Worm (Caenorhabditis elegans) whole organism, L1 larva: ENCODE results near the gene Y69H2.9.
A peak's percentile ranks its signal among the peaks of the same experiment; 100 is the strongest.

ENCODE experiments used
- F16B12.6 ChIP-seq: fragments of 150-350 bp; optimal IDR thresholded peaks from 2 replicates; lab custom pipeline; 2014; ENCODE audit warnings: missing biosample characterization, missing genetic modification characterization
- alr-1 ChIP-seq: fragments of 200-800 bp; sonication (Bioruptor generic); optimal IDR thresholded peaks from 2 replicates; lab custom pipeline; 2018; ENCODE audit warnings: borderline replicate concordance, mild to moderate bottlenecking, missing genetic modification characterization, missing compliant biosample characterization
- aly-2 ChIP-seq: fragments of 150-350 bp; optimal IDR thresholded peaks from 2 replicates; lab custom pipeline; 2014; ENCODE audit warnings: missing biosample characterization, missing genetic modification characterization
- ceh-8 ChIP-seq: fragments of 200-800 bp; sonication (Bioruptor generic); optimal IDR thresholded peaks from 2 replicates; lab custom pipeline; 2018; ENCODE audit warnings: mild to moderate bottlenecking, missing genetic modification characterization, moderate library complexity, missing compliant biosample characterization
- ceh-82 ChIP-seq, 3 experiments: fragments of 150-350 bp in 1 of 3; sonication (generic microtip) in 2 of 3; optimal IDR thresholded peaks; 2 replicates each; lab custom pipeline; 2014 to 2017; ENCODE audit warnings: missing biosample characterization in 3 of 3, missing genetic modification characterization in 3 of 3
- ces-1 ChIP-seq: fragments of 150-350 bp; optimal IDR thresholded peaks from 2 replicates; lab custom pipeline; 2014; ENCODE audit warnings: missing biosample characterization, missing genetic modification reagents, missing genetic modification characterization
- dsc-1 ChIP-seq: sonication (generic microtip); optimal IDR thresholded peaks from 2 replicates; lab custom pipeline; 2016; ENCODE audit warnings: mild to moderate bottlenecking, missing genetic modification characterization, missing compliant biosample characterization
- efl-1 ChIP-seq, 4 experiments: fragments of 150-350 bp; optimal IDR thresholded peaks in 3 of 4; peaks in 1 of 4; 1 replicate in 1 of 4; 2 replicates in 3 of 4; lab custom pipeline; 2014; ENCODE audit warnings: missing biosample characterization in 2 of 4, missing genetic modification characterization in 2 of 4, missing genetic modification reagents in 2 of 4
- egl-27 ChIP-seq, 2 experiments: fragments of 150-350 bp in 1 of 2; sonication (generic microtip); optimal IDR thresholded peaks; 3 replicates each; lab custom pipeline; 2017 to 2018; ENCODE audit warnings: missing biosample characterization in 2 of 2, missing genetic modification characterization in 2 of 2, missing genetic modification reagents in 2 of 2
- elt-2 ChIP-seq: sonication (generic microtip); optimal IDR thresholded peaks from 2 replicates; lab custom pipeline; 2016; ENCODE audit warnings: missing genetic modification characterization, mild to moderate bottlenecking, inconsistent platforms, missing compliant biosample characterization, missing genetic modification reagents
- elt-3 ChIP-seq, 6 experiments: fragments of 150-350 bp in 1 of 6; sonication (generic microtip); optimal IDR thresholded peaks; 2 replicates each; lab custom pipeline; 2017 to 2018; ENCODE audit warnings: missing biosample characterization in 6 of 6, missing genetic modification characterization in 6 of 6, inconsistent platforms in 1 of 6
- fkh-4 ChIP-seq: sonication (generic microtip); optimal IDR thresholded peaks from 2 replicates; lab custom pipeline; 2016; ENCODE audit warnings: missing compliant biosample characterization, missing genetic modification characterization, borderline replicate concordance
- hlh-4 ChIP-seq: sonication (generic microtip); optimal IDR thresholded peaks from 2 replicates; lab custom pipeline; 2016; ENCODE audit warnings: mild to moderate bottlenecking, missing genetic modification characterization, missing compliant biosample characterization
- hpl-2 ChIP-seq: fragments of 150-350 bp; optimal IDR thresholded peaks from 2 replicates; lab custom pipeline; 2014; ENCODE audit warnings: missing biosample characterization, missing genetic modification reagents, missing genetic modification characterization
- irx-1 ChIP-seq: sonication (generic microtip); optimal IDR thresholded peaks from 2 replicates; lab custom pipeline; 2016; ENCODE audit warnings: missing genetic modification characterization, missing compliant biosample characterization
- jun-1 ChIP-seq: fragments of 150-350 bp; optimal IDR thresholded peaks from 2 replicates; lab custom pipeline; 2014; ENCODE audit warnings: missing biosample characterization, missing genetic modification reagents, missing genetic modification characterization
- lin-15B ChIP-seq: fragments of 150-350 bp; sonication (generic microtip); optimal IDR thresholded peaks from 3 replicates; lab custom pipeline; 2014; ENCODE audit warnings: missing biosample characterization, missing genetic modification characterization
- lin-35 ChIP-seq, 2 experiments: fragments of 150-350 bp; optimal IDR thresholded peaks; 2 replicates each; lab custom pipeline; 2014; ENCODE audit warnings: missing biosample characterization in 2 of 2, missing genetic modification characterization in 2 of 2, missing genetic modification reagents in 2 of 2
- lin-39 ChIP-seq: fragments of 150-350 bp; optimal IDR thresholded peaks from 2 replicates; lab custom pipeline; 2014; ENCODE audit warnings: missing biosample characterization, missing genetic modification reagents, missing genetic modification characterization
- lir-3 ChIP-seq: sonication (generic microtip); optimal IDR thresholded peaks from 2 replicates; lab custom pipeline; 2016; ENCODE audit warnings: mild to moderate bottlenecking, missing genetic modification characterization, moderate library complexity, missing compliant biosample characterization; ENCODE audit not compliant: poor library complexity
- lsy-2 ChIP-seq, 2 experiments: fragments of 150-350 bp; optimal IDR thresholded peaks; 2 replicates each; lab custom pipeline; 2014; ENCODE audit warnings: missing biosample characterization in 2 of 2, missing genetic modification characterization in 2 of 2
- mep-1 ChIP-seq: fragments of 150-350 bp; optimal IDR thresholded peaks from 2 replicates; lab custom pipeline; 2014; ENCODE audit warnings: missing biosample characterization, missing genetic modification characterization
- nhr-19 ChIP-seq: fragments of 200-800 bp; sonication (Bioruptor generic); conservative IDR thresholded peaks from 2 replicates; pipeline ENCODE4 v1.3.6; 2022; ENCODE audit warnings: missing genetic modification characterization, missing compliant biosample characterization
- nhr-20 ChIP-seq: sonication (generic microtip); optimal IDR thresholded peaks from 2 replicates; lab custom pipeline; 2016; ENCODE audit warnings: mild to moderate bottlenecking, missing genetic modification characterization, missing compliant biosample characterization
- nhr-47 ChIP-seq: sonication (generic microtip); optimal IDR thresholded peaks from 2 replicates; lab custom pipeline; 2016; ENCODE audit warnings: mild to moderate bottlenecking, missing genetic modification characterization, moderate library complexity, missing compliant biosample characterization
- nhr-71 ChIP-seq: sonication (generic microtip); optimal IDR thresholded peaks from 2 replicates; lab custom pipeline; 2016; ENCODE audit warnings: mild to moderate bottlenecking, missing genetic modification characterization, moderate library complexity, missing compliant biosample characterization
- nhr-76 ChIP-seq: sonication (generic microtip); optimal IDR thresholded peaks from 2 replicates; lab custom pipeline; 2017; ENCODE audit warnings: missing biosample characterization, missing genetic modification characterization
- nhr-77 ChIP-seq: fragments of 150-350 bp; optimal IDR thresholded peaks from 2 replicates; lab custom pipeline; 2014; ENCODE audit warnings: missing biosample characterization, missing genetic modification characterization
- nhr-85 ChIP-seq: sonication (generic microtip); peaks from one replicate; lab custom pipeline; 2016; ENCODE audit warnings: missing genetic modification characterization, inconsistent platforms, missing compliant biosample characterization
- nhr-90 ChIP-seq: sonication (generic microtip); optimal IDR thresholded peaks from 2 replicates; lab custom pipeline; 2016; ENCODE audit warnings: mild to moderate bottlenecking, missing genetic modification characterization, missing compliant biosample characterization; ENCODE audit not compliant: poor library complexity
- pax-3 ChIP-seq: fragments of 200-800 bp; sonication (Bioruptor generic); optimal IDR thresholded peaks from 2 replicates; lab custom pipeline; 2018; ENCODE audit warnings: mild to moderate bottlenecking, missing genetic modification characterization, moderate library complexity, missing compliant biosample characterization
- skn-1 ChIP-seq: fragments of 150-350 bp; optimal IDR thresholded peaks from 2 replicates; lab custom pipeline; 2014; ENCODE audit warnings: missing biosample characterization, missing genetic modification characterization
- snpc-4 ChIP-seq: fragments of 150-350 bp; optimal IDR thresholded peaks from 2 replicates; lab custom pipeline; 2014; ENCODE audit warnings: missing biosample characterization, missing genetic modification characterization
- sox-4 ChIP-seq: sonication (generic microtip); optimal IDR thresholded peaks from 2 replicates; lab custom pipeline; 2016; ENCODE audit warnings: missing genetic modification characterization, missing compliant biosample characterization
- sup-37 ChIP-seq: fragments of 200-800 bp; sonication (Bioruptor generic); optimal IDR thresholded peaks from 2 replicates; lab custom pipeline; 2018; ENCODE audit warnings: mild to moderate bottlenecking, missing genetic modification characterization, missing compliant biosample characterization
- swsn-7 ChIP-seq: sonication (generic microtip); optimal IDR thresholded peaks from 2 replicates; lab custom pipeline; 2016; ENCODE audit warnings: missing genetic modification characterization, missing compliant biosample characterization
- tbx-2 ChIP-seq: sonication (generic microtip); optimal IDR thresholded peaks from 2 replicates; lab custom pipeline; 2016; ENCODE audit warnings: missing genetic modification characterization, missing compliant biosample characterization
- unc-130 ChIP-seq: fragments of 150-350 bp; optimal IDR thresholded peaks from 2 replicates; lab custom pipeline; 2017; ENCODE audit warnings: missing biosample characterization, missing genetic modification characterization, inconsistent platforms
- unc-86 ChIP-seq: sonication (generic microtip); optimal IDR thresholded peaks from 2 replicates; lab custom pipeline; 2016; ENCODE audit warnings: missing genetic modification characterization, missing compliant biosample characterization
- xbp-1 ChIP-seq: sonication (generic microtip); optimal IDR thresholded peaks from 2 replicates; lab custom pipeline; 2016; ENCODE audit warnings: missing genetic modification characterization, missing compliant biosample characterization
- zag-1 ChIP-seq: fragments of 150-350 bp; optimal IDR thresholded peaks from 2 replicates; lab custom pipeline; 2014; ENCODE audit warnings: missing biosample characterization, missing genetic modification characterization
- ztf-11 ChIP-seq, 2 experiments: sonication (generic microtip); optimal IDR thresholded peaks; 2 replicates each; lab custom pipeline; 2016 to 2017; ENCODE audit warnings: missing genetic modification characterization in 2 of 2, missing biosample characterization in 1 of 2, missing compliant biosample characterization in 1 of 2

Gene Y69H2.9

ce11 chrV:18709203-18709860 is 8.0 kb downstream of the Y69H2.9 start, which contains the start of gene Y17D7C.6:
TSS of gene Y17D7C.6 (plus strand) at chrV:18709810.
- TF ChIP-seq sup-37 (no peak), jun-1 (tag; lab: Kevin White, UChicago) (no peak), zag-1 (no peak)

- no peak for TF ChIP-seq F16B12.6 (tag; lab: Kevin White, UChicago)
- TF ChIP-seq ces-1 (GFP tag; lab: Kevin White, UChicago), result no peak
- peak; percentile 37 for TF ChIP-seq xbp-1
- TF ChIP-seq nhr-76 (tag; lab: Kevin White, UChicago), result no peak
- peak; percentile 56 for TF ChIP-seq tbx-2 (tag; lab: Kevin White, UChicago)
- TF ChIP-seq sox-4 (tag; lab: Kevin White, UChicago), result no peak
- TF ChIP-seq unc-130 (tag; lab: Kevin White, UChicago), result no peak
- TF ChIP-seq lir-3, result peak; percentile 35
- TF ChIP-seq nhr-47 (tag; lab: Kevin White, UChicago), result peak; percentile 90
- TF ChIP-seq ceh-8, result no peak
- TF ChIP-seq lin-15B (tag; lab: Kevin White, UChicago), result no peak
- peak in 1 of 6 experiments; percentile 1 for TF ChIP-seq elt-3 (tag; optimal IDR thresholded peaks at IDR 0.05; lab: Kevin White, UChicago)
- no peak for TF ChIP-seq nhr-77 (tag; lab: Kevin White, UChicago)
- peak in 1 of 2 experiments; percentile 81 for TF ChIP-seq ztf-11 (tag; optimal IDR thresholded peaks at IDR 0.05; lab: Kevin White, UChicago)
- no peak for TF ChIP-seq elt-2
- TF ChIP-seq nhr-85 (tag; lab: Kevin White, UChicago), result peak; percentile 70
- no peak for TF ChIP-seq hpl-2 (GFP tag; lab: Kevin White, UChicago)
- peak; percentile 37 for TF ChIP-seq swsn-7 (tag; lab: Kevin White, UChicago)
- TF ChIP-seq lin-39 (tag; lab: Kevin White, UChicago), result peak; percentile 57
- peak; percentile 87 to 97 for TF ChIP-seq lsy-2 (tag; optimal IDR thresholded peaks at IDR 0.05; lab: Kevin White, UChicago)
- no peak for TF ChIP-seq aly-2 (tag; lab: Kevin White, UChicago)
- TF ChIP-seq egl-27 (tag; optimal IDR thresholded peaks at IDR 0.05; lab: Kevin White, UChicago), result no peak
- TF ChIP-seq hlh-4 (tag; lab: Kevin White, UChicago), result peak; percentile 42
- peak; percentile 9 for TF ChIP-seq nhr-20
- TF ChIP-seq irx-1, result peak; percentile 79
- TF ChIP-seq dsc-1, result peak; percentile 74
- no peak for TF ChIP-seq pax-3 (tag; lab: Kevin White, UChicago)
- TF ChIP-seq fkh-4 (tag; lab: Kevin White, UChicago), result peak; percentile 48
- TF ChIP-seq nhr-71 (tag; lab: Kevin White, UChicago), result no peak
- no peak for TF ChIP-seq ceh-82 (tag; optimal IDR thresholded peaks at IDR 0.05; lab: Kevin White, UChicago)
- peak; percentile 55 for TF ChIP-seq skn-1 (tag; lab: Kevin White, UChicago)
- no peak for TF ChIP-seq sup-37
- TF ChIP-seq nhr-90 (tag; lab: Kevin White, UChicago), result peak; percentile 47
- no peak for TF ChIP-seq efl-1 (optimal IDR thresholded peaks at IDR 0.05; lab: Kevin White, UChicago)
- TF ChIP-seq efl-1 (GFP tag; optimal IDR thresholded peaks at IDR 0.05 in 1 of 2; lab: Kevin White, UChicago), result peak in 1 of 2 experiments; percentile 91
- peak; percentile 5 for TF ChIP-seq unc-86
- TF ChIP-seq lin-35 (GFP tag; optimal IDR thresholded peaks at IDR 0.05; lab: Kevin White, UChicago), result peak in 1 of 2 experiments; percentile 15
- TF ChIP-seq alr-1 (tag; lab: Kevin White, UChicago), result no peak
- TF ChIP-seq snpc-4 (tag; lab: Kevin White, UChicago), result peak; percentile 36
- TF ChIP-seq mep-1 (tag; lab: Kevin White, UChicago), result peak; percentile 71
- peak; percentile 65 for TF ChIP-seq nhr-19
- TF ChIP-seq, all 84 proteins: peak for 23
Observed at ce11 chrV:18710045-18710490, 8.7 kb downstream of the Y69H2.9 start.
